Worm (Caenorhabditis elegans): ENCODE data around the gene elo-7.

The elo-7 gene

ce11 chrIV:9523139-9523538 lies 6.6 kb upstream of the elo-7 start:
- TF ChIP-seq ceh-8 (GFP tag; optimal IDR thresholded peaks at IDR 0.05) (no peak), isw-1 (GFP tag; IDR thresholded peaks at IDR 0.05) (no peak), lin-15B (tag; optimal IDR thresholded peaks at IDR 0.05) (no peak), tbx-2 (tag; optimal IDR thresholded peaks at IDR 0.05) (no peak), fkh-4 (tag; optimal IDR thresholded peaks at IDR 0.05; ENCODE audit: borderline replicate concordance) (no peak), pax-3 (tag; optimal IDR thresholded peaks at IDR 0.05) (no peak), lin-14 (GFP tag; optimal IDR thresholded peaks at IDR 0.05) (peak; percentile 27), C04F5.9 (tag; optimal IDR thresholded peaks at IDR 0.05) (no peak), efl-1 (optimal IDR thresholded peaks at IDR 0.05) (no peak), efl-1 (GFP tag; optimal IDR thresholded peaks at IDR 0.05 in 1 of 2) (peak in 1 of 2 experiments; percentile 55), skn-1 (tag; optimal IDR thresholded peaks at IDR 0.05) (no peak), F16B12.6 (tag; optimal IDR thresholded peaks at IDR 0.05) (no peak)

- TF ChIP-seq hlh-17 (GFP tag; optimal IDR thresholded peaks at IDR 0.05; ENCODE audit: borderline replicate concordance) (no peak), hpl-2 (GFP tag; optimal IDR thresholded peaks at IDR 0.05) (no peak), C34B4.2 (tag; optimal IDR thresholded peaks at IDR 0.05) (no peak), aly-2 (tag; optimal IDR thresholded peaks at IDR 0.05) (no peak), efl-1 (optimal IDR thresholded peaks at IDR 0.05) (peak; percentile 90 to 92), efl-1 (GFP tag; optimal IDR thresholded peaks at IDR 0.05 in 1 of 2) (peak; percentile 91 to 98), unc-62 (GFP tag; optimal IDR thresholded peaks at IDR 0.05) (no peak), ceh-88 (GFP tag; IDR thresholded peaks at IDR 0.05) (no peak), ceh-8 (GFP tag; optimal IDR thresholded peaks at IDR 0.05) (no peak), lin-13 (GFP tag; optimal IDR thresholded peaks at IDR 0.05) (no peak), F16B12.6 (tag; optimal IDR thresholded peaks at IDR 0.05) (no peak), zip-4 (GFP tag; optimal IDR thresholded peaks at IDR 0.05) (no peak), C04F5.9 (tag; optimal IDR thresholded peaks at IDR 0.05) (no peak), nhr-71 (tag; optimal IDR thresholded peaks at IDR 0.05) (peak; percentile 79), C16A3.4 (tag; optimal IDR thresholded peaks at IDR 0.05) (peak; percentile 41), ztf-4 (tag; optimal IDR thresholded peaks at IDR 0.05) (no peak), pqm-1 (tag; optimal IDR thresholded peaks at IDR 0.05) (no peak), fkh-10 (GFP tag; optimal IDR thresholded peaks at IDR 0.05) (no peak), grh-1 (GFP tag; IDR thresholded peaks at IDR 0.05) (no peak), nhr-90 (tag; optimal IDR thresholded peaks at IDR 0.05; ENCODE audit: poor library complexity) (peak; percentile 42), sup-37 (GFP tag; optimal IDR thresholded peaks at IDR 0.05) (no peak), nhr-19 (GFP tag; conservative IDR thresholded peaks at IDR 0.05) (peak; percentile 39; the same call in 1 of the 2 replicates), lin-35 (GFP tag; optimal IDR thresholded peaks at IDR 0.05) (peak; percentile 91 to 93), rnt-1 (tag; optimal IDR thresholded peaks at IDR 0.05) (no peak), unc-130 (tag; optimal IDR thresholded peaks at IDR 0.05) (no peak), elt-2 (tag; optimal IDR thresholded peaks at IDR 0.05) (no peak), aha-1 (tag; optimal IDR thresholded peaks at IDR 0.05) (no peak), fos-1 (tag; optimal IDR thresholded peaks at IDR 0.05) (no peak), efl-3 (GFP tag; optimal IDR thresholded peaks at IDR 0.05) (no peak), hlh-4 (tag; optimal IDR thresholded peaks at IDR 0.05) (no peak), nhr-20 (tag; optimal IDR thresholded peaks at IDR 0.05) (peak; percentile 62), pax-3 (tag; optimal IDR thresholded peaks at IDR 0.05) (no peak), lin-15B (tag; optimal IDR thresholded peaks at IDR 0.05) (peak; percentile 66), nhr-85 (tag) (peak; percentile 89), lin-39 (tag; optimal IDR thresholded peaks at IDR 0.05) (no peak), blmp-1 (tag; optimal IDR thresholded peaks at IDR 0.05) (peak; percentile 61), nhr-11 (tag; optimal IDR thresholded peaks at IDR 0.05) (no peak), snu-23 (GFP tag; optimal IDR thresholded peaks at IDR 0.05) (peak; percentile 65), unc-30 (tag; optimal IDR thresholded peaks at IDR 0.05) (no peak), mdl-1 (tag; optimal IDR thresholded peaks at IDR 0.05) (no peak), nhr-84 (tag; optimal IDR thresholded peaks at IDR 0.05) (no peak), nhr-47 (tag; optimal IDR thresholded peaks at IDR 0.05) (peak; percentile 74), lin-14 (GFP tag; optimal IDR thresholded peaks at IDR 0.05) (peak; percentile 49), sptf-1 (tag; optimal IDR thresholded peaks at IDR 0.05) (no peak), swsn-7 (tag; optimal IDR thresholded peaks at IDR 0.05) (peak; percentile 64), unc-86 (tag; optimal IDR thresholded peaks at IDR 0.05) (peak; percentile 31), skn-1 (tag; optimal IDR thresholded peaks at IDR 0.05) (no peak)
Measured at ce11 chrIV:9524849-9525460, 4.8 kb upstream of the elo-7 start, which contains the start of gene ndua-5. Gene ndua-5 (minus strand): TSS chrIV:9524899.
